Worm (Caenorhabditis elegans) whole organism, L4 larva: Measurements from ENCODE around the gene srd-44.

Experiments
- F37D6.2 ChIP-seq: sonication (generic microtip); optimal IDR thresholded peaks from 2 replicates; lab custom pipeline; 2016; ENCODE audit warnings: mild to moderate bottlenecking, missing genetic modification characterization, missing compliant biosample characterization
- F44E2.7 ChIP-seq: fragments of 200-800 bp; sonication (Bioruptor generic); IDR thresholded peaks from 2 replicates; pipeline ENCODE4 v2.1.2; 2022; ENCODE audit warnings: missing genetic modification characterization, missing compliant biosample characterization
- F49E8.2 ChIP-seq: sonication (generic microtip); optimal IDR thresholded peaks from 2 replicates; lab custom pipeline; 2016; ENCODE audit warnings: missing compliant biosample characterization, mild to moderate bottlenecking, missing genetic modification characterization, borderline replicate concordance
- R02D3.7 ChIP-seq: fragments of 150-350 bp; sonication (generic microtip); optimal IDR thresholded peaks from 3 replicates; lab custom pipeline; 2014; ENCODE audit warnings: missing biosample characterization, missing genetic modification characterization
- T26A8.4 ChIP-seq: fragments of 200-800 bp; sonication (Bioruptor generic); IDR thresholded peaks from 2 replicates; pipeline ENCODE4 v1.3.6; 2022; ENCODE audit warnings: missing genetic modification characterization, missing compliant biosample characterization
- Y105C5A.15 ChIP-seq: fragments of 200-800 bp; sonication (Bioruptor generic); IDR thresholded peaks from 2 replicates; pipeline ENCODE4 v1.3.6; 2022; ENCODE audit warnings: missing genetic modification characterization, missing compliant biosample characterization
- aly-2 ChIP-seq: sonication (generic microtip); optimal IDR thresholded peaks from 2 replicates; lab custom pipeline; 2018; ENCODE audit warnings: missing biosample characterization, missing genetic modification characterization
- arid-1 ChIP-seq: fragments of 200-800 bp; sonication (Bioruptor generic); conservative IDR thresholded peaks from 2 replicates; pipeline ENCODE4 v1.3.6; 2022; ENCODE audit warnings: missing genetic modification reagents, missing genetic modification characterization, missing compliant biosample characterization
- ceh-32 ChIP-seq: sonication (generic microtip); optimal IDR thresholded peaks from 2 replicates; lab custom pipeline; 2016; ENCODE audit warnings: mild to moderate bottlenecking, missing genetic modification characterization, missing compliant biosample characterization; ENCODE audit not compliant: poor library complexity
- ceh-62 ChIP-seq: sonication (generic microtip); optimal IDR thresholded peaks from 2 replicates; lab custom pipeline; 2017; ENCODE audit warnings: missing biosample characterization, missing genetic modification characterization
- cey-2 ChIP-seq: sonication (generic microtip); optimal IDR thresholded peaks from 3 replicates; lab custom pipeline; 2017; ENCODE audit warnings: missing genetic modification characterization, mild to moderate bottlenecking, missing compliant biosample characterization, antibody characterized with exemption, borderline replicate concordance; ENCODE audit not compliant: insufficient read depth
- ctbp-1 ChIP-seq: fragments of 200-800 bp; sonication (Bioruptor generic); IDR thresholded peaks from 2 replicates; pipeline ENCODE4 v1.3.6; 2022; ENCODE audit warnings: missing genetic modification reagents, missing genetic modification characterization, missing compliant biosample characterization
- dmd-8 ChIP-seq: fragments of 200-800 bp; sonication (Bioruptor generic); IDR thresholded peaks from 2 replicates; pipeline ENCODE4 v1.3.6; 2022; ENCODE audit warnings: missing genetic modification characterization, missing compliant biosample characterization
- dpl-1 ChIP-seq: fragments of 150-350 bp; optimal IDR thresholded peaks from 2 replicates; lab custom pipeline; 2014; ENCODE audit warnings: missing biosample characterization, missing genetic modification reagents, missing genetic modification characterization
- gei-8 ChIP-seq: fragments of 200-800 bp; sonication (Bioruptor generic); optimal IDR thresholded peaks from 2 replicates; lab custom pipeline; 2018; ENCODE audit warnings: mild to moderate bottlenecking, missing genetic modification characterization, missing compliant biosample characterization
- hif-1 ChIP-seq, 2 experiments: sonication (generic microtip); optimal IDR thresholded peaks; 2 replicates each; lab custom pipeline; 2016 to 2017; ENCODE audit warnings: missing compliant biosample characterization in 2 of 2, missing genetic modification characterization in 2 of 2, missing genetic modification reagents in 2 of 2, missing genotype in 2 of 2, mild to moderate bottlenecking in 1 of 2
- hlh-11 ChIP-seq: fragments of 200-800 bp; sonication (Bioruptor generic); optimal IDR thresholded peaks from 2 replicates; lab custom pipeline; 2018; ENCODE audit warnings: mild to moderate bottlenecking, missing genetic modification characterization, missing compliant biosample characterization
- hmg-1.1 ChIP-seq: fragments of 200-800 bp; sonication (Bioruptor generic); IDR thresholded peaks from 2 replicates; pipeline ENCODE4 v1.3.6; 2022; ENCODE audit warnings: missing genetic modification reagents, missing genetic modification characterization, missing compliant biosample characterization
- jun-1 ChIP-seq: fragments of 150-350 bp; optimal IDR thresholded peaks from 2 replicates; lab custom pipeline; 2014; ENCODE audit warnings: missing biosample characterization, missing genetic modification reagents, missing genetic modification characterization
- lin-13 ChIP-seq: fragments of 150-350 bp; optimal IDR thresholded peaks from 2 replicates; lab custom pipeline; 2014; ENCODE audit warnings: missing biosample characterization, missing genetic modification reagents, missing genetic modification characterization
- lir-3 ChIP-seq: sonication (generic microtip); optimal IDR thresholded peaks from 2 replicates; lab custom pipeline; 2016; ENCODE audit warnings: mild to moderate bottlenecking, missing genetic modification characterization, missing compliant biosample characterization
- lsy-2 ChIP-seq, 2 experiments: fragments of 150-350 bp in 1 of 2; sonication (generic microtip) in 1 of 2; optimal IDR thresholded peaks; 2 replicates each; lab custom pipeline; 2014 to 2017; ENCODE audit warnings: missing biosample characterization in 2 of 2, missing genetic modification characterization in 2 of 2
- madf-9 ChIP-seq: fragments of 200-800 bp; sonication (Bioruptor generic); conservative IDR thresholded peaks from 2 replicates; pipeline ENCODE4 v1.3.6; 2022; ENCODE audit warnings: missing genetic modification reagents, missing genetic modification characterization, missing compliant biosample characterization
- nhr-10 ChIP-seq: fragments of 150-350 bp; optimal IDR thresholded peaks from 2 replicates; lab custom pipeline; 2014; ENCODE audit warnings: missing biosample characterization, missing genetic modification characterization
- nhr-102 ChIP-seq: sonication (generic microtip); optimal IDR thresholded peaks from 2 replicates; lab custom pipeline; 2016; ENCODE audit warnings: mild to moderate bottlenecking, missing genetic modification characterization, moderate library complexity, missing compliant biosample characterization
- nhr-111 ChIP-seq: fragments of 200-800 bp; sonication (Bioruptor generic); optimal IDR thresholded peaks from 2 replicates; lab custom pipeline; 2018; ENCODE audit warnings: mild to moderate bottlenecking, missing genetic modification characterization, missing compliant biosample characterization
- nhr-237 ChIP-seq: sonication (generic microtip); optimal IDR thresholded peaks from 2 replicates; lab custom pipeline; 2017; ENCODE audit warnings: missing biosample characterization, missing genetic modification characterization
- nhr-41 ChIP-seq: fragments of 200-800 bp; sonication (Bioruptor generic); IDR thresholded peaks from 2 replicates; pipeline ENCODE4 v1.3.6; 2022; ENCODE audit warnings: missing genetic modification reagents, missing genetic modification characterization, missing compliant biosample characterization
- nhr-42 ChIP-seq: fragments of 200-800 bp; sonication (Bioruptor generic); IDR thresholded peaks from 2 replicates; pipeline ENCODE4 v1.3.6; 2022; ENCODE audit warnings: missing genetic modification characterization, missing compliant biosample characterization
- nhr-77 ChIP-seq: fragments of 150-350 bp; optimal IDR thresholded peaks from 2 replicates; lab custom pipeline; 2014; ENCODE audit warnings: missing biosample characterization, missing genetic modification characterization
- sdz-12 ChIP-seq: fragments of 200-800 bp; sonication (Bioruptor generic); optimal IDR thresholded peaks from 2 replicates; lab custom pipeline; 2018; ENCODE audit warnings: mild to moderate bottlenecking, missing genetic modification characterization, missing compliant biosample characterization
- set-16 ChIP-seq: fragments of 200-800 bp; sonication (Bioruptor generic); IDR thresholded peaks from 2 replicates; pipeline ENCODE4 v1.3.6; 2022; ENCODE audit warnings: missing genetic modification reagents, missing genetic modification characterization, missing compliant biosample characterization
- skn-1 ChIP-seq: fragments of 150-350 bp; optimal IDR thresholded peaks from 2 replicates; lab custom pipeline; 2014; ENCODE audit warnings: missing biosample characterization, missing genetic modification characterization
- snpc-1.2 ChIP-seq: fragments of 200-800 bp; sonication (Bioruptor generic); IDR thresholded peaks from 2 replicates; pipeline ENCODE4 v1.3.6; 2022; ENCODE audit warnings: missing genetic modification reagents, missing genetic modification characterization, missing compliant biosample characterization
- snpc-4 ChIP-seq: fragments of 150-350 bp; optimal IDR thresholded peaks from 2 replicates; lab custom pipeline; 2014; ENCODE audit warnings: missing biosample characterization, missing genetic modification characterization
- unc-130 ChIP-seq: sonication (generic microtip); optimal IDR thresholded peaks from 2 replicates; lab custom pipeline; 2016; ENCODE audit warnings: missing genetic modification reagents, missing genetic modification characterization, missing compliant biosample characterization
- unc-39 ChIP-seq: sonication (generic microtip); optimal IDR thresholded peaks from 2 replicates; lab custom pipeline; 2017; ENCODE audit warnings: missing biosample characterization, missing genetic modification characterization
- unc-62 ChIP-seq, 3 experiments: fragments of 150-350 bp in 1 of 3; sonication (generic microtip); optimal IDR thresholded peaks in 2 of 3; peaks in 1 of 3; 1 replicate in 1 of 3; 2 replicates in 2 of 3; lab custom pipeline; 2014 to 2017; ENCODE audit warnings: missing biosample characterization in 3 of 3, missing genetic modification characterization in 3 of 3, missing genetic modification reagents in 3 of 3, missing genotype in 1 of 3
- zag-1 ChIP-seq: fragments of 150-350 bp; optimal IDR thresholded peaks from 2 replicates; lab custom pipeline; 2014; ENCODE audit warnings: missing biosample characterization, missing genetic modification characterization
- zip-11 ChIP-seq: fragments of 200-800 bp; sonication (Bioruptor generic); IDR thresholded peaks from 2 replicates; pipeline ENCODE4 v1.3.6; 2022; ENCODE audit warnings: missing genetic modification characterization, missing compliant biosample characterization
- ztf-11 ChIP-seq: fragments of 150-350 bp; optimal IDR thresholded peaks from 2 replicates; lab custom pipeline; 2014; ENCODE audit warnings: missing biosample characterization, missing genetic modification characterization
- ztf-7 ChIP-seq: fragments of 150-350 bp; optimal IDR thresholded peaks from 2 replicates; lab custom pipeline; 2014; ENCODE audit warnings: missing biosample characterization, missing genetic modification characterization

Gene srd-44

ce11 chrX:12356581-12356980 is 18.3 kb downstream of the srd-44 start, which contains the start of gene nspc-12 (continued):
- no peak for TF ChIP-seq cey-2 (tag; lab: Kevin White, UChicago)
- TF ChIP-seq zag-1 (tag; lab: Kevin White, UChicago) = no peak

- no peak for TF ChIP-seq F44E2.7 (GFP tag; lab: Robert Waterston, UW)
- peak in 1 of 2 experiments; percentile 12 for TF ChIP-seq unc-62 (GFP tag; optimal IDR thresholded peaks at IDR 0.05 in 1 of 2; lab: Kevin White, UChicago)
- TF ChIP-seq unc-62 (tag; optimal IDR thresholded peaks at IDR 0.05; lab: Kevin White, UChicago) = no peak
Observed at ce11 chrX:12357127-12357526, 18.9 kb downstream of the srd-44 start, which contains the start of gene nspc-13. Gene nspc-13, plus strand, starts transcription at chrX:12357427.

DNA sequence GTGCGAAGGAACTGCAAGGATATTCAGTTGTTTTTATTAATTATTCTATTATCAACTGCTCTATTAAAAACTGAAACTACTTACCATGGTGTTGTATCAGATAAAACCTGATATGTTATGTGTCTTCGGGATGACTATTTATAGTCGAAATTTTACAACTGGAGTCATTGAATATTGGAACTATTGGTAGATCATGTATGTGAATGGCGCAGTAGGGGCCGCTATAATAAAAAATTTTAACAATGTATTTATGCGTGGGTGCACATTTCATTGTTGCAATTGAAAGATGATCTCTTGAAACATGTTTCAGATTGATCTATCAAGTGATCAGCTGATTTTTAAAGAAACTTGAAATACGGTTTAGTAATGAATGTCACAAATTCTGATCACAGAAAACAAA is 20.7 kb downstream of the srd-44 start, which contains the start of gene nspc-14:
nspc-14 (minus strand) TSS at position 101 of the 400 bp plus-strand sequence.
- TF ChIP-seq ztf-11 (tag; lab: Kevin White, UChicago) (no peak), snpc-1.2 (no peak), unc-39 (no peak)

DNA sequence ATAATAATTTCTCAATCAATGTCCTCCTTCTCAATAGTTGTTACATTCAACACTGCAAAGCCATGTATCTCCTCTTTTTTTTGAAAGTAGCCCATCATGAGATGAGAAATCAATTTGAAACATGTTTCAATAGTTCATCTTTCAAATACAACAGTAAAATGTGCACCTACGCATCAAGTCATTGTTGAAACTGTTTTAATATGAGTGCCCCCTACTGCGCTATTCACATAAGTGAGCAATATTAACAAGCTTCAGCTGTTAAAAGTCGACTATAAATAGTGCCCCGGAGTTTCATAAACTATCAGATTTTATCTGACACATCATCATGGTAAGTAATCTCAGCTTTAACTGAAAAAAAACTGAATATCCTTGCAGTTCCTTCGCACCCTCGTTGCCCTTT is 22.2 kb downstream of the srd-44 start, which contains the start of the genes nspc-15 and F19H6.6:
nspc-15 (plus strand) TSS at position 301 of the 400 bp plus-strand sequence.
F19H6.6 (plus strand) TSS at position 384 of the 400 bp plus-strand sequence.
- TF ChIP-seq dpl-1 (GFP tag; lab: Kevin White, UChicago) = no peak
- TF ChIP-seq jun-1 (tag; lab: Kevin White, UChicago) = no peak
- TF ChIP-seq nhr-42 (GFP tag; lab: Robert Waterston, UW) = no peak
- no peak for TF ChIP-seq sdz-12 (GFP tag; lab: Kevin White, UChicago)
- TF ChIP-seq F37D6.2 (tag; lab: Kevin White, UChicago) = no peak
- TF ChIP-seq dmd-8 = no peak
- no peak for TF ChIP-seq nhr-111 (GFP tag; lab: Kevin White, UChicago)
- TF ChIP-seq nhr-102 = no peak
- TF ChIP-seq aly-2 (tag; lab: Kevin White, UChicago) = no peak

- TF ChIP-seq ceh-62 (peak; percentile 40), gei-8 (peak; percentile 75), ctbp-1 (peak; percentile 98), R02D3.7 (tag; lab: Kevin White, UChicago) (peak; percentile 32), ceh-32 (tag; lab: Kevin White, UChicago) (peak; percentile 89), jun-1 (tag; lab: Kevin White, UChicago) (peak; percentile 99), skn-1 (peak; percentile 41), nhr-237 (tag; lab: Kevin White, UChicago) (peak; percentile 90), ztf-7 (tag; lab: Kevin White, UChicago) (peak; percentile 95), unc-130 (GFP tag; lab: Kevin White, UChicago) (no peak), F49E8.2 (tag; lab: Kevin White, UChicago) (peak; percentile 39), dpl-1 (GFP tag; lab: Kevin White, UChicago) (peak; percentile 66), ztf-11 (tag; lab: Kevin White, UChicago) (peak; percentile 56), hlh-11 (tag; lab: Kevin White, UChicago) (peak; percentile 96), nhr-41 (GFP tag; lab: Robert Waterston, UW) (peak; percentile 72; the same call in 1 of the 2 replicates), madf-9 (peak; percentile 95), snpc-1.2 (no peak), lir-3 (tag; lab: Kevin White, UChicago) (peak; percentile 94), zip-11 (no peak), T26A8.4 (peak; percentile 99), Y105C5A.15 (GFP tag; lab: Robert Waterston, UW) (peak; percentile 70; the same call in 1 of the 2 replicates), arid-1 (GFP tag; lab: Robert Waterston, UW) (peak; percentile 76), hmg-1.1 (peak; percentile 99), set-16 (GFP tag; lab: Robert Waterston, UW) (no peak), hif-1 (tag; optimal IDR thresholded peaks at IDR 0.05; lab: Kevin White, UChicago) (peak; percentile 71 to 85), nhr-77 (tag; lab: Kevin White, UChicago) (peak; percentile 100), lin-13 (peak; percentile 96), nhr-10 (tag; lab: Kevin White, UChicago) (peak; percentile 98), nhr-111 (GFP tag; lab: Kevin White, UChicago) (no peak), snpc-4 (tag; lab: Kevin White, UChicago) (peak; percentile 50), lsy-2 (tag; optimal IDR thresholded peaks at IDR 0.05; lab: Kevin White, UChicago) (peak; percentile 94 to 97)
Observed at ce11 chrX:12362951-12363486, 24.8 kb downstream of the srd-44 start.
